Fruit fly (Drosophila melanogaster) whole organism, wandering third instar larva: ENCODE results near the gene CG17108.

Experiments used
- Abd-B ChIP-seq: fragments of >200 bp; optimal IDR thresholded peaks from 2 replicates; lab custom pipeline; 2017; ENCODE audit warnings: missing biosample characterization, missing genetic modification characterization
- CG32264 ChIP-seq: fragments of 200-800 bp; sonication (Bioruptor generic); optimal IDR thresholded peaks from 2 replicates; lab custom pipeline; 2016; ENCODE audit warnings: missing biosample characterization, missing genetic modification characterization
- CG9705 ChIP-seq: fragments of 200-800 bp; sonication (Bioruptor generic); optimal IDR thresholded peaks from 2 replicates; lab custom pipeline; 2018; ENCODE audit warnings: missing biosample characterization, mild to moderate bottlenecking, missing genetic modification characterization
- Dif ChIP-seq: fragments of 200-275, 200-300 bp; sonication (Bioruptor generic); optimal IDR thresholded peaks from 2 replicates; lab custom pipeline; 2018; ENCODE audit warnings: missing biosample characterization, missing genetic modification characterization; ENCODE audit not compliant: partially characterized antibody
- GATAd ChIP-seq: sonication (Bioruptor generic); optimal IDR thresholded peaks from 2 replicates; lab custom pipeline; 2016; ENCODE audit warnings: missing biosample characterization, missing genetic modification characterization
- HLH106 ChIP-seq: fragments of 200-800 bp; optimal IDR thresholded peaks from 3 replicates; lab custom pipeline; 2019; ENCODE audit warnings: missing biosample characterization, mild to moderate bottlenecking, missing genetic modification characterization, moderate library complexity
- Hnf4 ChIP-seq: fragments of 200-800 bp; sonication (Bioruptor generic); optimal IDR thresholded peaks from 2 replicates; lab custom pipeline; 2016; ENCODE audit warnings: missing biosample characterization, mild to moderate bottlenecking, missing genetic modification characterization
- Hr78 ChIP-seq: fragments of >200 bp; optimal IDR thresholded peaks from 2 replicates; lab custom pipeline; 2017; ENCODE audit warnings: missing biosample characterization, missing genetic modification characterization
- Hr83 ChIP-seq: fragments of 200-300 bp; sonication (Bioruptor generic); optimal IDR thresholded peaks from 2 replicates; lab custom pipeline; 2016; ENCODE audit warnings: missing biosample characterization, mild to moderate bottlenecking, missing genetic modification characterization, moderate library complexity; ENCODE audit not compliant: poor library complexity, severe bottlenecking
- Jra ChIP-seq: sonication (Bioruptor generic); optimal IDR thresholded peaks from 2 replicates; lab custom pipeline; 2016; ENCODE audit warnings: missing biosample characterization, missing genetic modification characterization
- Mio ChIP-seq: sonication (Bioruptor generic); optimal IDR thresholded peaks from 2 replicates; lab custom pipeline; 2016; ENCODE audit warnings: missing biosample characterization, missing genetic modification characterization
- N ChIP-seq: fragments of >200 bp; optimal IDR thresholded peaks from 2 replicates; lab custom pipeline; 2018; ENCODE audit warnings: missing biosample characterization, missing external identifiers, missing genetic modification characterization
- OdsH ChIP-seq: fragments of 200-800 bp; sonication (Bioruptor generic); optimal IDR thresholded peaks from 2 replicates; lab custom pipeline; 2016; ENCODE audit warnings: missing biosample characterization, mild to moderate bottlenecking, missing genetic modification characterization
- Rel ChIP-seq, 2 experiments: fragments of 200-800 bp; sonication (Bioruptor generic) in 1 of 2; optimal IDR thresholded peaks; 2 replicates in 1 of 2; 3 replicates in 1 of 2; lab custom pipeline; 2016 to 2019; ENCODE audit warnings: mild to moderate bottlenecking in 2 of 2, missing biosample characterization in 2 of 2, missing genetic modification characterization in 2 of 2, moderate library complexity in 1 of 2
- Vsx2 ChIP-seq: fragments of 200-300, 225-300 bp; sonication (Bioruptor generic); optimal IDR thresholded peaks from 2 replicates; lab custom pipeline; 2018; ENCODE audit warnings: missing biosample characterization, missing genetic modification characterization; ENCODE audit not compliant: partially characterized antibody
- br ChIP-seq: fragments of 200-800 bp; sonication (Bioruptor generic); optimal IDR thresholded peaks from 2 replicates; lab custom pipeline; 2016; ENCODE audit warnings: missing biosample characterization, missing genetic modification characterization
- dl ChIP-seq, 2 experiments: fragments of 175-275, 200-275 bp in 1 of 2; fragments of 200-275 bp in 1 of 2; sonication (Bioruptor generic); optimal IDR thresholded peaks; lab custom pipeline; 2018; ENCODE audit warnings: mild to moderate bottlenecking in 2 of 2, missing biosample characterization in 2 of 2, missing genetic modification characterization in 2 of 2, moderate library complexity in 2 of 2; ENCODE audit not compliant: partially characterized antibody in 2 of 2, insufficient read depth in 1 of 2
- dsf ChIP-seq: sonication (Bioruptor generic); optimal IDR thresholded peaks from 2 replicates; lab custom pipeline; 2016; ENCODE audit warnings: missing biosample characterization, missing genetic modification characterization, borderline replicate concordance
- ey ChIP-seq: fragments of 200-800 bp; sonication (Bioruptor generic); optimal IDR thresholded peaks from 2 replicates; lab custom pipeline; 2016; ENCODE audit warnings: missing biosample characterization, missing genetic modification characterization
- foxo ChIP-seq, 2 experiments: fragments of 200-800 bp; sonication (Bioruptor generic); optimal IDR thresholded peaks; 2 replicates in 1 of 2; 3 replicates in 1 of 2; lab custom pipeline; 2016 to 2017; ENCODE audit warnings: missing biosample characterization in 2 of 2, missing genetic modification characterization in 2 of 2
- fru ChIP-seq: fragments of 200-800 bp; sonication (Bioruptor generic); optimal IDR thresholded peaks from 3 replicates; lab custom pipeline; 2016; ENCODE audit warnings: missing biosample characterization, mild to moderate bottlenecking, missing genetic modification characterization
- h ChIP-seq: fragments of 200-800 bp; sonication (Bioruptor generic); optimal IDR thresholded peaks from 3 replicates; lab custom pipeline; 2016; ENCODE audit warnings: missing biosample characterization, mild to moderate bottlenecking, missing genetic modification characterization
- lola ChIP-seq: fragments of >200 bp; optimal IDR thresholded peaks from 2 replicates; lab custom pipeline; 2017; ENCODE audit warnings: missing biosample characterization, missing genetic modification characterization
- psq ChIP-seq: fragments of 200-800 bp; sonication (Bioruptor generic); optimal IDR thresholded peaks from 3 replicates; lab custom pipeline; 2017; ENCODE audit warnings: missing biosample characterization, mild to moderate bottlenecking, missing genetic modification characterization, moderate library complexity
- rgr ChIP-seq: fragments of 200-800 bp; sonication (Bioruptor generic); optimal IDR thresholded peaks from 3 replicates; lab custom pipeline; 2016; ENCODE audit warnings: missing biosample characterization, mild to moderate bottlenecking, missing genetic modification characterization
- sage ChIP-seq: fragments of 200-800 bp; sonication (Bioruptor generic); optimal IDR thresholded peaks from 2 replicates; lab custom pipeline; 2016; ENCODE audit warnings: missing biosample characterization, mild to moderate bottlenecking, missing genetic modification characterization
- sv ChIP-seq: fragments of 200-800 bp; sonication (Bioruptor generic); optimal IDR thresholded peaks from 3 replicates; lab custom pipeline; 2016; ENCODE audit warnings: missing biosample characterization, missing genetic modification characterization
- tai ChIP-seq: sonication (Bioruptor generic); optimal IDR thresholded peaks from 2 replicates; lab custom pipeline; 2016; ENCODE audit warnings: missing biosample characterization, missing genetic modification characterization
- woc ChIP-seq: sonication (Bioruptor generic); optimal IDR thresholded peaks from 2 replicates; lab custom pipeline; 2016; ENCODE audit warnings: missing biosample characterization, mild to moderate bottlenecking, missing genetic modification characterization

Gene CG17108

dm6 chr2L:10694053-10694618 is at the start of gene CG17108:
TSS of gene CG17108 (minus strand) at chr2L:10694103.
- no peak for TF ChIP-seq Jra (GFP tag; lab: Kevin White, UChicago)
- no peak for TF ChIP-seq fru (GFP tag; lab: Kevin White, UChicago)
- TF ChIP-seq tai (GFP tag; lab: Kevin White, UChicago): no peak
- TF ChIP-seq, all 38 proteins: peak for 0

dm6 chr2L:10736993-10737756 is 43.3 kb upstream of the CG17108 start, which contains the start of the genes Vha16-5 and CG12299:
TSS of gene Vha16-5 (minus strand) at chr2L:10737043.
TSS of gene CG12299 (plus strand) at chr2L:10737345.
- peak; percentile 67 for TF ChIP-seq ey (GFP tag; lab: Kevin White, UChicago)
- TF ChIP-seq Hr78 (GFP tag; lab: Kevin White, UChicago): no peak
- TF ChIP-seq OdsH (GFP tag; lab: Kevin White, UChicago): peak; percentile 61
- peak; percentile 41 for TF ChIP-seq psq
- peak; percentile 100 for TF ChIP-seq Vsx2 (GFP tag; lab: Kevin White, UChicago)
- no peak for TF ChIP-seq HLH106 (tag; lab: Kevin White, UChicago)
- TF ChIP-seq dl (GFP tag; optimal IDR thresholded peaks at IDR 0.05; lab: Kevin White, UChicago; ENCODE audit: insufficient read depth in 1 of 2, partially characterized antibody in 2 of 2): peak; percentile 98 to 100
- TF ChIP-seq CG32264 (GFP tag; lab: Kevin White, UChicago): peak; percentile 26
- TF ChIP-seq sv (GFP tag; lab: Kevin White, UChicago): peak; percentile 87
- peak; percentile 73 for TF ChIP-seq rgr (GFP tag; lab: Kevin White, UChicago)
- TF ChIP-seq Dif (GFP tag; lab: Kevin White, UChicago): peak; percentile 100
- TF ChIP-seq br: peak; percentile 67
- peak; percentile 91 for TF ChIP-seq Hr83 (GFP tag; lab: Kevin White, UChicago)
- no peak for TF ChIP-seq dsf
- TF ChIP-seq sage (GFP tag; lab: Kevin White, UChicago): no peak
- no peak for TF ChIP-seq Mio (GFP tag; lab: Kevin White, UChicago)
- no peak for TF ChIP-seq Abd-B
- TF ChIP-seq GATAd (GFP tag; lab: Kevin White, UChicago): peak; percentile 75
- no peak for TF ChIP-seq Rel (GFP tag; optimal IDR thresholded peaks at IDR 0.05; lab: Kevin White, UChicago)
- no peak for TF ChIP-seq Rel (tag; optimal IDR thresholded peaks at IDR 0.05; lab: Kevin White, UChicago)

dm6 chr2L:10735923-10736322 is 42.0 kb upstream of the CG17108 start, which contains the start of gene Nup107:
TSS of gene Nup107 (minus strand) at chr2L:10736071.
- TF ChIP-seq N (GFP tag; lab: Kevin White, UChicago) (peak; percentile 81), Jra (GFP tag; lab: Kevin White, UChicago) (no peak)

- TF ChIP-seq sage (GFP tag; lab: Kevin White, UChicago) (no peak), ey (GFP tag; lab: Kevin White, UChicago) (peak; percentile 55), lola (GFP tag; lab: Kevin White, UChicago) (no peak), woc (GFP tag; lab: Kevin White, UChicago) (no peak), Hnf4 (GFP tag; lab: Kevin White, UChicago) (no peak), sv (GFP tag; lab: Kevin White, UChicago) (no peak), tai (GFP tag; lab: Kevin White, UChicago) (no peak), fru (GFP tag; lab: Kevin White, UChicago) (peak; percentile 32), GATAd (GFP tag; lab: Kevin White, UChicago) (peak; percentile 15), Mio (GFP tag; lab: Kevin White, UChicago) (no peak), OdsH (GFP tag; lab: Kevin White, UChicago) (peak; percentile 37), rgr (GFP tag; lab: Kevin White, UChicago) (no peak), br (peak; percentile 21), h (GFP tag; lab: Kevin White, UChicago) (peak; percentile 65), dl (GFP tag; optimal IDR thresholded peaks at IDR 0.05; lab: Kevin White, UChicago; ENCODE audit: insufficient read depth in 1 of 2, partially characterized antibody in 2 of 2) (no peak), Vsx2 (GFP tag; lab: Kevin White, UChicago) (no peak), psq (peak; percentile 30), CG9705 (GFP tag; lab: Kevin White, UChicago) (peak; percentile 30), Dif (GFP tag; lab: Kevin White, UChicago) (no peak), foxo (GFP tag; optimal IDR thresholded peaks at IDR 0.05; lab: Kevin White, UChicago) (no peak), dsf (no peak), Hr83 (GFP tag; lab: Kevin White, UChicago) (no peak), Rel (GFP tag; optimal IDR thresholded peaks at IDR 0.05; lab: Kevin White, UChicago) (no peak), Rel (tag; optimal IDR thresholded peaks at IDR 0.05; lab: Kevin White, UChicago) (peak; percentile 75), HLH106 (tag; lab: Kevin White, UChicago) (peak; percentile 58)
These were observed 38.5 kb upstream of the CG17108 start, which contains the start of the genes EMC3 and Dpy-30L1 for dm6 chr2L:10732343-10732808. TSS of gene EMC3 (minus strand) at chr2L:10732423. TSS of gene Dpy-30L1 (plus strand) at chr2L:10732653.
